Worm (Caenorhabditis elegans) whole organism, L4 larva: ENCODE results near the gene R102.8.

Experiments
- D1046.2 ChIP-seq: fragments of 200-800 bp; sonication (Bioruptor generic); IDR thresholded peaks from 2 replicates; pipeline ENCODE4 v1.3.6; 2022; ENCODE audit warnings: missing genetic modification characterization, missing compliant biosample characterization
- F44E2.7 ChIP-seq: fragments of 200-800 bp; sonication (Bioruptor generic); IDR thresholded peaks from 2 replicates; pipeline ENCODE4 v2.1.2; 2022; ENCODE audit warnings: missing genetic modification characterization, missing compliant biosample characterization
- T20F7.1 ChIP-seq: fragments of 200-800 bp; sonication (Bioruptor generic); optimal IDR thresholded peaks from 2 replicates; lab custom pipeline; 2018; ENCODE audit warnings: mild to moderate bottlenecking, missing genetic modification characterization, missing compliant biosample characterization
- T26A8.4 ChIP-seq: fragments of 200-800 bp; sonication (Bioruptor generic); IDR thresholded peaks from 2 replicates; pipeline ENCODE4 v1.3.6; 2022; ENCODE audit warnings: missing genetic modification characterization, missing compliant biosample characterization
- aha-1 ChIP-seq: fragments of 150-350 bp; peaks from one replicate; lab custom pipeline; 2014; ENCODE audit warnings: missing biosample characterization, missing genetic modification characterization
- ama-1 ChIP-seq: fragments of 150-350 bp; optimal IDR thresholded peaks from 2 replicates; lab custom pipeline; 2014; ENCODE audit warnings: inconsistent platforms, mixed read lengths
- daf-12 ChIP-seq: fragments of 150-350 bp; optimal IDR thresholded peaks from 2 replicates; lab custom pipeline; 2014; ENCODE audit warnings: missing biosample characterization, missing genetic modification reagents, missing genetic modification characterization
- dmd-6 ChIP-seq: fragments of 200-800 bp; sonication (Bioruptor generic); IDR thresholded peaks from 2 replicates; pipeline ENCODE4 v1.3.6; 2022; ENCODE audit warnings: missing genetic modification reagents, missing genetic modification characterization, missing compliant biosample characterization
- dmd-8 ChIP-seq: fragments of 200-800 bp; sonication (Bioruptor generic); IDR thresholded peaks from 2 replicates; pipeline ENCODE4 v1.3.6; 2022; ENCODE audit warnings: missing genetic modification characterization, missing compliant biosample characterization
- dmd-9 ChIP-seq: fragments of 200-800 bp; sonication (Bioruptor generic); IDR thresholded peaks from 2 replicates; pipeline ENCODE4 v1.3.6; 2022; ENCODE audit warnings: missing genetic modification reagents, missing genetic modification characterization, missing compliant biosample characterization
- dpl-1 ChIP-seq: fragments of 150-350 bp; optimal IDR thresholded peaks from 2 replicates; lab custom pipeline; 2014; ENCODE audit warnings: missing biosample characterization, missing genetic modification reagents, missing genetic modification characterization
- dve-1 ChIP-seq: sonication (generic microtip); optimal IDR thresholded peaks from 2 replicates; lab custom pipeline; 2017; ENCODE audit warnings: antibody characterized with exemption, mild to moderate bottlenecking, missing genetic modification characterization, missing compliant biosample characterization; ENCODE audit not compliant: insufficient read depth
- egl-27 ChIP-seq: sonication (generic microtip); optimal IDR thresholded peaks from 3 replicates; lab custom pipeline; 2017; ENCODE audit warnings: missing biosample characterization, missing genetic modification reagents, missing genetic modification characterization
- hmg-1.1 ChIP-seq: fragments of 200-800 bp; sonication (Bioruptor generic); IDR thresholded peaks from 2 replicates; pipeline ENCODE4 v1.3.6; 2022; ENCODE audit warnings: missing genetic modification reagents, missing genetic modification characterization, missing compliant biosample characterization
- jun-1 ChIP-seq: fragments of 150-350 bp; optimal IDR thresholded peaks from 2 replicates; lab custom pipeline; 2014; ENCODE audit warnings: missing biosample characterization, missing genetic modification reagents, missing genetic modification characterization
- lim-7 ChIP-seq: fragments of 200-800 bp; sonication (Bioruptor generic); IDR thresholded peaks from 2 replicates; pipeline ENCODE4 v1.3.6; 2022; ENCODE audit warnings: missing genetic modification characterization, missing compliant biosample characterization
- lin-15B ChIP-seq: fragments of 150-350 bp; sonication (generic microtip); optimal IDR thresholded peaks from 3 replicates; lab custom pipeline; 2014; ENCODE audit warnings: missing biosample characterization, missing genetic modification characterization
- lin-29 ChIP-seq: fragments of 200-800 bp; sonication (Bioruptor generic); IDR thresholded peaks from 2 replicates; pipeline ENCODE4 v1.3.6; 2022; ENCODE audit warnings: missing genetic modification reagents, missing genetic modification characterization, missing compliant biosample characterization
- lin-38 ChIP-seq: fragments of 200-800 bp; sonication (Bioruptor generic); IDR thresholded peaks from 2 replicates; pipeline ENCODE4 v1.3.6; 2022; ENCODE audit warnings: missing genetic modification reagents, missing genetic modification characterization, missing compliant biosample characterization
- lir-3 ChIP-seq: sonication (generic microtip); optimal IDR thresholded peaks from 2 replicates; lab custom pipeline; 2016; ENCODE audit warnings: mild to moderate bottlenecking, missing genetic modification characterization, missing compliant biosample characterization
- lsy-2 ChIP-seq, 2 experiments: fragments of 150-350 bp in 1 of 2; sonication (generic microtip) in 1 of 2; optimal IDR thresholded peaks; 2 replicates each; lab custom pipeline; 2014 to 2017; ENCODE audit warnings: missing biosample characterization in 2 of 2, missing genetic modification characterization in 2 of 2
- mdl-1 ChIP-seq, 2 experiments: fragments of 150-350 bp in 1 of 2; sonication (generic microtip) in 1 of 2; optimal IDR thresholded peaks; 2 replicates each; lab custom pipeline; 2014 to 2017; ENCODE audit warnings: missing biosample characterization in 2 of 2, missing genetic modification characterization in 2 of 2
- mep-1 ChIP-seq: fragments of 150-350 bp; sonication (generic microtip); optimal IDR thresholded peaks from 3 replicates; lab custom pipeline; 2014; ENCODE audit warnings: missing biosample characterization, missing genetic modification characterization
- mes-2 ChIP-seq: sonication (generic microtip); optimal IDR thresholded peaks from 2 replicates; lab custom pipeline; 2016; ENCODE audit warnings: missing genotype, mild to moderate bottlenecking, missing genetic modification characterization, missing compliant biosample characterization; ENCODE audit not compliant: poor library complexity, severe bottlenecking
- nhr-10 ChIP-seq: fragments of 150-350 bp; optimal IDR thresholded peaks from 2 replicates; lab custom pipeline; 2014; ENCODE audit warnings: missing biosample characterization, missing genetic modification characterization
- nhr-11 ChIP-seq: fragments of 150-350 bp; optimal IDR thresholded peaks from 2 replicates; lab custom pipeline; 2014; ENCODE audit warnings: missing biosample characterization, missing genetic modification characterization
- nhr-237 ChIP-seq: sonication (generic microtip); optimal IDR thresholded peaks from 2 replicates; lab custom pipeline; 2017; ENCODE audit warnings: missing biosample characterization, missing genetic modification characterization
- nhr-28 ChIP-seq: fragments of 150-350 bp; optimal IDR thresholded peaks from 2 replicates; lab custom pipeline; 2014; ENCODE audit warnings: missing biosample characterization, missing genetic modification characterization
- nhr-41 ChIP-seq: fragments of 200-800 bp; sonication (Bioruptor generic); IDR thresholded peaks from 2 replicates; pipeline ENCODE4 v1.3.6; 2022; ENCODE audit warnings: missing genetic modification reagents, missing genetic modification characterization, missing compliant biosample characterization
- nhr-77 ChIP-seq: fragments of 150-350 bp; optimal IDR thresholded peaks from 2 replicates; lab custom pipeline; 2014; ENCODE audit warnings: missing biosample characterization, missing genetic modification characterization
- pha-4 ChIP-seq, 2 experiments: fragments of 150-350 bp in 1 of 2; fragments of 200-800 bp in 1 of 2; sonication (Bioruptor generic) in 1 of 2; IDR thresholded peaks in 1 of 2; optimal IDR thresholded peaks in 1 of 2; 2 replicates each; pipeline versions ENCODE4 v1.3.6 to Lab custom; 2014 to 2022; ENCODE audit warnings: missing genetic modification characterization in 2 of 2, missing genetic modification reagents in 2 of 2, missing biosample characterization in 1 of 2, missing compliant biosample characterization in 1 of 2
- pqm-1 ChIP-seq: sonication (generic microtip); optimal IDR thresholded peaks from 2 replicates; lab custom pipeline; 2017; ENCODE audit warnings: missing biosample characterization, missing genetic modification characterization
- saeg-2 ChIP-seq: fragments of 200-800 bp; sonication (Bioruptor generic); IDR thresholded peaks from 2 replicates; pipeline ENCODE4 v1.3.6; 2022; ENCODE audit warnings: missing genetic modification reagents, missing genetic modification characterization, missing compliant biosample characterization
- set-16 ChIP-seq: fragments of 200-800 bp; sonication (Bioruptor generic); IDR thresholded peaks from 2 replicates; pipeline ENCODE4 v1.3.6; 2022; ENCODE audit warnings: missing genetic modification reagents, missing genetic modification characterization, missing compliant biosample characterization
- skn-1 ChIP-seq: fragments of 150-350 bp; optimal IDR thresholded peaks from 2 replicates; lab custom pipeline; 2014; ENCODE audit warnings: missing biosample characterization, missing genetic modification characterization
- snpc-1.2 ChIP-seq: fragments of 200-800 bp; sonication (Bioruptor generic); IDR thresholded peaks from 2 replicates; pipeline ENCODE4 v1.3.6; 2022; ENCODE audit warnings: missing genetic modification reagents, missing genetic modification characterization, missing compliant biosample characterization
- snpc-4 ChIP-seq: fragments of 150-350 bp; optimal IDR thresholded peaks from 2 replicates; lab custom pipeline; 2014; ENCODE audit warnings: missing biosample characterization, missing genetic modification characterization
- unc-62 ChIP-seq, 3 experiments: fragments of 150-350 bp in 1 of 3; sonication (generic microtip); optimal IDR thresholded peaks in 2 of 3; peaks in 1 of 3; 1 replicate in 1 of 3; 2 replicates in 2 of 3; lab custom pipeline; 2014 to 2017; ENCODE audit warnings: missing biosample characterization in 3 of 3, missing genetic modification characterization in 3 of 3, missing genetic modification reagents in 3 of 3, missing genotype in 1 of 3
- zfp-2 ChIP-seq: sonication (generic microtip); optimal IDR thresholded peaks from 2 replicates; lab custom pipeline; 2016; ENCODE audit warnings: mild to moderate bottlenecking, missing genetic modification characterization, missing compliant biosample characterization
- zfp-3 ChIP-seq: fragments of 200-800 bp; sonication (Bioruptor generic); conservative IDR thresholded peaks from 2 replicates; pipeline ENCODE4 v1.3.6; 2022; ENCODE audit warnings: missing genetic modification reagents, missing genetic modification characterization, missing compliant biosample characterization
- zip-11 ChIP-seq: fragments of 200-800 bp; sonication (Bioruptor generic); IDR thresholded peaks from 2 replicates; pipeline ENCODE4 v1.3.6; 2022; ENCODE audit warnings: missing genetic modification characterization, missing compliant biosample characterization
- zip-2 ChIP-seq: fragments of 150-350 bp; optimal IDR thresholded peaks from 2 replicates; lab custom pipeline; 2014; ENCODE audit warnings: missing biosample characterization, missing genetic modification characterization

The R102.8 gene

DNA sequence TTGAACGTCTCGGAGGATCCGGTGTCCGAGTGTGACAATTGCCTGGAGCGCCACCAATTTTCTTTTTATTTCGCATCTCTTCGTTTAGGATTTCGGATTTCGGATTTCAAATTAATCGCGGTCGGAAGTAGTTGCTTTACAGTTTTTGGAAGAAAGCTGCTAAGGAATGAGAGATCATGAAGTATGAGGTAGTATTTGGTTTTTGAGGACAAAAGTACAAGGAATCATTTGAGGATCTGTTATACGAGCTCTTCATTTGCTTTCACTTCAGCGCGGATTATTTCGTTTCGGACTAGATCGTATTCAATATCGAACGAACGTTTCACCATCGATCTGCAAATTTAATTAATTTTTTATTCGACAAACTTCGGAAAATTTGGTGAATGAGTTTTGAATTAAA, 9.6 kb upstream of the R102.8 start, which contains the start of gene R102.11:
TSS of gene R102.11 (minus strand) at position 101 of the 400 bp plus-strand sequence.
- TF ChIP-seq lin-29 (GFP tag; lab: Robert Waterston, UW) (no peak), zfp-2 (no peak), nhr-41 (GFP tag; lab: Robert Waterston, UW) (no peak), nhr-11 (tag; lab: Kevin White, UChicago) (no peak), snpc-4 (tag; lab: Kevin White, UChicago) (no peak), jun-1 (tag; lab: Kevin White, UChicago) (no peak), daf-12 (no peak), set-16 (no peak), nhr-77 (no peak), zip-2 (tag; lab: Kevin White, UChicago) (no peak), nhr-10 (tag; lab: Kevin White, UChicago) (no peak), lin-15B (tag; lab: Kevin White, UChicago) (no peak), D1046.2 (GFP tag; lab: Robert Waterston, UW) (no peak), unc-62 (GFP tag; optimal IDR thresholded peaks at IDR 0.05 in 1 of 2; lab: Kevin White, UChicago) (no peak), unc-62 (tag; optimal IDR thresholded peaks at IDR 0.05; lab: Kevin White, UChicago) (no peak), saeg-2 (GFP tag; lab: Robert Waterston, UW) (no peak), lir-3 (tag; lab: Kevin White, UChicago) (no peak), zip-11 (GFP tag; lab: Robert Waterston, UW) (no peak), nhr-237 (tag; lab: Kevin White, UChicago) (no peak), pha-4 (GFP tag; IDR thresholded peaks at IDR 0.05; lab: Robert Waterston, UW) (no peak), pha-4 (tag; optimal IDR thresholded peaks at IDR 0.05; lab: Kevin White, UChicago) (no peak), T26A8.4 (no peak)

ce11 chrIV:10699000-10699399, 9.0 kb upstream of the R102.8 start:
- no peak for TF ChIP-seq nhr-11 (tag; lab: Kevin White, UChicago)
- TF ChIP-seq T20F7.1 (GFP tag; lab: Kevin White, UChicago): peak; percentile 51
- TF ChIP-seq aha-1 (tag; lab: Kevin White, UChicago): peak; percentile 86
- peak; percentile 18 for TF ChIP-seq dve-1 (tag; lab: Kevin White, UChicago)
- peak; percentile 20; the same call in 1 of the 2 replicates for TF ChIP-seq dmd-6

- TF ChIP-seq zfp-3 (GFP tag; lab: Robert Waterston, UW) (no peak), set-16 (peak; percentile 68), dmd-8 (0 out of 2 replicates have a peak, but pooled peaks have one; percentile 55), unc-62 (GFP tag; optimal IDR thresholded peaks at IDR 0.05 in 1 of 2; lab: Kevin White, UChicago) (peak in 1 of 2 experiments; percentile 17), unc-62 (tag; optimal IDR thresholded peaks at IDR 0.05; lab: Kevin White, UChicago) (no peak), lim-7 (GFP tag; lab: Robert Waterston, UW) (0 out of 2 replicates have a peak, but pooled peaks have one; percentile 39), F44E2.7 (GFP tag; lab: Robert Waterston, UW) (no peak)
Observed at ce11 chrIV:10698486-10698885, 8.4 kb upstream of the R102.8 start.

DNA sequence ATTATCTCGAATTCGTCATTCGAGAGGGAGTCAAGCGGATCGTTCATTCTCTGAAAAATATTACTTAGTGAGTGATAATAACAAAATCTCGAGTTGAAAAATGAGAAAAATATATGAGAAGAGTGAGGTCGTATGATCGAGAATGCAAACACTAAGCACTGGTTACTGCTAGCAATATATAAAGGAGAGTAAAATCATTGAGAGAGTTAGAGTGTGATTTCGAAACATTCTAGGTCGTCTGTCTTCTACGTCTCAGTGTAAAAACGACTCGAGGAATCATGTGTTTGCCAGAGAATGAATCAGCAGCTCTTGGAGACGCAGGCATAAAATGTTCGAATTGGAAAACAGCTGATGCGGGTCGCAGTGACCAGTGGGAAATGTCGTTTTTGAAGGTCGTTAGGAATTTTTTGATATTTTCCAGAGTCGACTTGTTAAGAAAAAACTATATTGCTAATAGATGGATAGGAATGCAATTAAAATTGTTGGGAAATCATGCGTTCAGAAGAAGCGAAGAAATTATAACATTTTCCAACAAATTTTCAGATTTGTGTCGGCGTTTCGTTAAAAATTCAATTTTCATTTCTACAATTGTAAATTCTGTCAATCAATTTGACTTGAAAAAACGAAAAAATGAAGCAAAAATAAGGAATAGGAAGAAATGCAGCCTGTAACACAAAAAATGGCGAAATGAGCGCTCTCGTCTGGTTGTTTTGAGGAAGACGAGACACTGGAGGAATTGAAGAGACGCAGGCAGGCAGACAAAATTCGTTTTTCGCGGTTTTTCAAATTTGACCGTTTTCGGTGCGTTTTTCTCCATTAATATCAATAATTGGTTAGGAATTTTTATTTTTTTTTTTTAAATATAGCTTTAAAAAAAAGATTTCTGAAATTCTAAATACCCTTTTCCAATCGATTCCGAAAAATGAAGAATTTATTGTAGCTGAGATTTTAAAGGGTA, 7.3 kb upstream of the R102.8 start, which contains the start of gene allo-1:
TSS of gene allo-1 (minus strand) at position 51 of the 958 bp plus-strand sequence.
- TF ChIP-seq mes-2 (tag; lab: Kevin White, UChicago) (no peak), zfp-3 (GFP tag; lab: Robert Waterston, UW) (no peak), skn-1 (tag; lab: Kevin White, UChicago) (no peak), jun-1 (tag; lab: Kevin White, UChicago) (peak; percentile 62), lin-38 (GFP tag; lab: Robert Waterston, UW) (no peak; the same call in 1 of the 2 replicates), T26A8.4 (no peak), dmd-9 (0 out of 2 replicates have a peak, but pooled peaks have one; percentile 31), zip-11 (GFP tag; lab: Robert Waterston, UW) (no peak), pqm-1 (tag; lab: Kevin White, UChicago) (peak; percentile 7), mdl-1 (tag; optimal IDR thresholded peaks at IDR 0.05; lab: Kevin White, UChicago) (peak; percentile 15 to 83), ama-1 (lab: Kevin White, UChicago) (peak; percentile 31), egl-27 (tag; lab: Kevin White, UChicago) (no peak), snpc-1.2 (peak; percentile 64), dpl-1 (GFP tag; lab: Kevin White, UChicago) (peak; percentile 82), T20F7.1 (GFP tag; lab: Kevin White, UChicago) (peak; percentile 30), hmg-1.1 (peak; percentile 26; the same call in 1 of the 2 replicates), nhr-28 (peak; percentile 80), lsy-2 (tag; optimal IDR thresholded peaks at IDR 0.05; lab: Kevin White, UChicago) (peak; percentile 35 to 68), nhr-11 (tag; lab: Kevin White, UChicago) (peak; percentile 65), set-16 (no peak), mep-1 (tag; lab: Kevin White, UChicago) (peak; percentile 79)
